Worm (Caenorhabditis elegans): Measurements from ENCODE around the gene D1022.3.

- no peak for TF ChIP-seq lin-13 (tag; optimal IDR thresholded peaks at IDR 0.05)
- no peak for TF ChIP-seq unc-62 (GFP tag; optimal IDR thresholded peaks at IDR 0.05)
- no peak for TF ChIP-seq nhr-76 (tag; optimal IDR thresholded peaks at IDR 0.05)
- no peak for TF ChIP-seq nhr-12 (tag; optimal IDR thresholded peaks at IDR 0.05)
- no peak for TF ChIP-seq mep-1 (tag; optimal IDR thresholded peaks at IDR 0.05)
- TF ChIP-seq ces-1 (GFP tag; optimal IDR thresholded peaks at IDR 0.05) = no peak
- TF ChIP-seq nhr-237 (tag; optimal IDR thresholded peaks at IDR 0.05) = no peak
- no peak for TF ChIP-seq lin-32 (GFP tag; optimal IDR thresholded peaks at IDR 0.05)
- TF ChIP-seq snpc-4 (tag; optimal IDR thresholded peaks at IDR 0.05) = no peak
- TF ChIP-seq elt-1 (tag; optimal IDR thresholded peaks at IDR 0.05; ENCODE audit: borderline replicate concordance, insufficient read depth) = no peak
- TF ChIP-seq hlh-1 (tag; optimal IDR thresholded peaks at IDR 0.05) = no peak
Observed at ce11 chrII:7493599-7493998, 37.5 kb upstream of the D1022.3 start, which contains the start of gene nas-23.
